Worm (Caenorhabditis elegans) whole organism, L2 larva: ENCODE data around the gene scrm-5.

ENCODE experiments used
- C34F6.9 ChIP-seq: fragments of 150-350 bp; optimal IDR thresholded peaks from 2 replicates; lab custom pipeline; 2014; ENCODE audit warnings: missing biosample characterization, missing genetic modification characterization
- F13H6.1 ChIP-seq: sonication (generic microtip); optimal IDR thresholded peaks from 2 replicates; lab custom pipeline; 2016; ENCODE audit warnings: missing genetic modification characterization, missing compliant biosample characterization
- R02D3.7 ChIP-seq: fragments of 150-350 bp; optimal IDR thresholded peaks from 2 replicates; lab custom pipeline; 2014; ENCODE audit warnings: missing biosample characterization, missing genetic modification characterization
- Y55F3AM.14 ChIP-seq: fragments of 200-800 bp; sonication (Bioruptor generic); optimal IDR thresholded peaks from 2 replicates; lab custom pipeline; 2018; ENCODE audit warnings: mild to moderate bottlenecking, missing genetic modification characterization, missing compliant biosample characterization
- ZK546.5 ChIP-seq: sonication (generic microtip); optimal IDR thresholded peaks from 2 replicates; lab custom pipeline; 2017; ENCODE audit warnings: missing biosample characterization, missing genetic modification characterization
- ama-1 ChIP-seq: fragments of 150-350 bp; optimal IDR thresholded peaks from 2 replicates; lab custom pipeline; 2018; ENCODE audit warnings: inconsistent platforms
- blmp-1 ChIP-seq: sonication (generic microtip); optimal IDR thresholded peaks from 2 replicates; lab custom pipeline; 2017; ENCODE audit warnings: missing genetic modification characterization, mild to moderate bottlenecking, missing compliant biosample characterization, antibody characterized with exemption, moderate library complexity; ENCODE audit not compliant: insufficient read depth
- ceh-16 ChIP-seq: fragments of 150-350 bp; optimal IDR thresholded peaks from 2 replicates; lab custom pipeline; 2014; ENCODE audit warnings: missing biosample characterization, missing genetic modification characterization
- ceh-82 ChIP-seq: fragments of 150-350 bp; optimal IDR thresholded peaks from 2 replicates; lab custom pipeline; 2014; ENCODE audit warnings: missing biosample characterization, missing genetic modification characterization
- dmd-4 ChIP-seq: sonication (generic microtip); optimal IDR thresholded peaks from 2 replicates; lab custom pipeline; 2017; ENCODE audit warnings: missing biosample characterization, missing genetic modification characterization
- egl-27 ChIP-seq: sonication (generic microtip); optimal IDR thresholded peaks from 3 replicates; lab custom pipeline; 2017; ENCODE audit warnings: missing biosample characterization, missing genetic modification reagents, missing genetic modification characterization
- elt-1 ChIP-seq: fragments of 150-350 bp; optimal IDR thresholded peaks from 2 replicates; lab custom pipeline; 2014; ENCODE audit warnings: missing biosample characterization, missing genetic modification characterization
- fos-1 ChIP-seq: fragments of 150-350 bp; optimal IDR thresholded peaks from 2 replicates; lab custom pipeline; 2014; ENCODE audit warnings: missing biosample characterization, missing genetic modification characterization
- gmeb-1 ChIP-seq: fragments of 150-350 bp; optimal IDR thresholded peaks from 2 replicates; lab custom pipeline; 2014; ENCODE audit warnings: missing biosample characterization, missing genetic modification characterization
- lin-11 ChIP-seq: fragments of 150-350 bp; sonication (generic microtip); optimal IDR thresholded peaks from 2 replicates; lab custom pipeline; 2014; ENCODE audit warnings: missing biosample characterization, missing genetic modification characterization, inconsistent platforms, mixed read lengths
- lin-13 ChIP-seq: fragments of 150-350 bp; optimal IDR thresholded peaks from 2 replicates; lab custom pipeline; 2014; ENCODE audit warnings: missing biosample characterization, missing genetic modification reagents, missing genetic modification characterization
- lsy-2 ChIP-seq, 2 experiments: fragments of 150-350 bp in 1 of 2; sonication (generic microtip) in 1 of 2; optimal IDR thresholded peaks; 2 replicates each; lab custom pipeline; 2014 to 2017; ENCODE audit warnings: missing biosample characterization in 2 of 2, missing genetic modification characterization in 2 of 2
- mab-5 ChIP-seq: fragments of 150-350 bp; optimal IDR thresholded peaks from 2 replicates; lab custom pipeline; 2014; ENCODE audit warnings: missing biosample characterization, missing genetic modification characterization
- mbf-1 ChIP-seq: sonication (generic microtip); optimal IDR thresholded peaks from 2 replicates; lab custom pipeline; 2017; ENCODE audit warnings: missing biosample characterization, missing genetic modification characterization
- nhr-10 ChIP-seq: sonication (generic microtip); optimal IDR thresholded peaks from 2 replicates; lab custom pipeline; 2017; ENCODE audit warnings: missing biosample characterization, missing genetic modification characterization
- nhr-11 ChIP-seq: fragments of 150-350 bp; optimal IDR thresholded peaks from 2 replicates; lab custom pipeline; 2014; ENCODE audit warnings: missing biosample characterization, missing genetic modification characterization
- nhr-129 ChIP-seq: fragments of 150-350 bp; optimal IDR thresholded peaks from 2 replicates; lab custom pipeline; 2014; ENCODE audit warnings: missing biosample characterization, missing genetic modification characterization
- nhr-23 ChIP-seq: fragments of 150-350 bp; optimal IDR thresholded peaks from 2 replicates; lab custom pipeline; 2014; ENCODE audit warnings: missing biosample characterization, missing genetic modification reagents, missing genetic modification characterization
- nhr-25 ChIP-seq: fragments of 150-350 bp; sonication (generic microtip); optimal IDR thresholded peaks from 3 replicates; lab custom pipeline; 2014; ENCODE audit warnings: missing biosample characterization, missing genetic modification characterization
- nhr-6 ChIP-seq: fragments of 150-350 bp; optimal IDR thresholded peaks from 2 replicates; lab custom pipeline; 2014; ENCODE audit warnings: missing biosample characterization, missing genetic modification characterization
- nhr-77 ChIP-seq: fragments of 150-350 bp; optimal IDR thresholded peaks from 2 replicates; lab custom pipeline; 2014; ENCODE audit warnings: missing biosample characterization, missing genetic modification characterization
- peb-1 ChIP-seq: fragments of 150-350 bp; optimal IDR thresholded peaks from 2 replicates; lab custom pipeline; 2014; ENCODE audit warnings: missing biosample characterization, missing genetic modification characterization
- sem-4 ChIP-seq: fragments of 150-350 bp; optimal IDR thresholded peaks from 2 replicates; lab custom pipeline; 2014; ENCODE audit warnings: missing biosample characterization, missing genetic modification reagents, missing genetic modification characterization
- skn-1 ChIP-seq: sonication (generic microtip); optimal IDR thresholded peaks from 2 replicates; lab custom pipeline; 2017; ENCODE audit warnings: missing biosample characterization, missing genetic modification characterization
- sma-3 ChIP-seq: sonication (generic microtip); optimal IDR thresholded peaks from 2 replicates; lab custom pipeline; 2016; ENCODE audit warnings: missing genetic modification reagents, missing genetic modification characterization, missing compliant biosample characterization
- sma-9 ChIP-seq, 2 experiments: fragments of 150-350 bp in 1 of 2; sonication (generic microtip) in 1 of 2; optimal IDR thresholded peaks; 2 replicates each; lab custom pipeline; 2014 to 2016; ENCODE audit warnings: missing genetic modification characterization in 2 of 2, mild to moderate bottlenecking in 1 of 2, missing biosample characterization in 1 of 2, missing compliant biosample characterization in 1 of 2, missing genetic modification reagents in 1 of 2, moderate library complexity in 1 of 2
- unc-39 ChIP-seq: fragments of 150-350 bp; optimal IDR thresholded peaks from 2 replicates; lab custom pipeline; 2014; ENCODE audit warnings: missing biosample characterization, missing genetic modification characterization
- unc-62 ChIP-seq: fragments of 150-350 bp; optimal IDR thresholded peaks from 2 replicates; lab custom pipeline; 2014; ENCODE audit warnings: missing biosample characterization, missing genetic modification reagents, missing genetic modification characterization
- ztf-11 ChIP-seq: sonication (generic microtip); optimal IDR thresholded peaks from 2 replicates; lab custom pipeline; 2017; ENCODE audit warnings: missing biosample characterization, missing genetic modification characterization
- ztf-4 ChIP-seq: fragments of 150-350 bp; optimal IDR thresholded peaks from 2 replicates; lab custom pipeline; 2014; ENCODE audit warnings: missing biosample characterization, missing genetic modification characterization

scrm-5 gene

ce11 chrIV:4172242-4172641, 10.0 kb downstream of the scrm-5 start:
- TF ChIP-seq R02D3.7 (tag; lab: Kevin White, UChicago) (no peak), ZK546.5 (no peak), unc-39 (tag; lab: Kevin White, UChicago) (no peak), lsy-2 (tag; optimal IDR thresholded peaks at IDR 0.05; lab: Kevin White, UChicago) (no peak), nhr-129 (tag; lab: Kevin White, UChicago) (no peak), blmp-1 (tag; lab: Kevin White, UChicago) (no peak), nhr-25 (tag; lab: Kevin White, UChicago) (no peak), nhr-6 (tag; lab: Kevin White, UChicago) (no peak), egl-27 (tag; lab: Kevin White, UChicago) (no peak), elt-1 (tag; lab: Kevin White, UChicago) (no peak), sem-4 (tag; lab: Kevin White, UChicago) (no peak), C34F6.9 (tag; lab: Kevin White, UChicago) (no peak), ceh-82 (tag; lab: Kevin White, UChicago) (no peak), dmd-4 (tag; lab: Kevin White, UChicago) (no peak), lin-13 (no peak), peb-1 (tag; lab: Kevin White, UChicago) (no peak), ama-1 (lab: Kevin White, UChicago) (no peak)
- TF ChIP-seq, all 48 proteins: peak for 0

ce11 chrIV:4173789-4174188, 11.6 kb downstream of the scrm-5 start, which contains the start of gene rnp-3:
rnp-3 (plus strand) TSS chrIV:4174089.
- TF ChIP-seq C34F6.9 (tag; lab: Kevin White, UChicago) (no peak), fos-1 (tag; lab: Kevin White, UChicago) (no peak), peb-1 (tag; lab: Kevin White, UChicago) (no peak), ceh-16 (tag; lab: Kevin White, UChicago) (no peak), unc-62 (GFP tag; lab: Kevin White, UChicago) (no peak), mab-5 (no peak), nhr-10 (tag; lab: Kevin White, UChicago) (no peak), sma-9 (GFP tag; optimal IDR thresholded peaks at IDR 0.05; lab: Kevin White, UChicago) (no peak), sma-9 (tag; optimal IDR thresholded peaks at IDR 0.05; lab: Kevin White, UChicago) (no peak), skn-1 (tag; lab: Kevin White, UChicago) (no peak), Y55F3AM.14 (no peak), nhr-23 (tag; lab: Kevin White, UChicago) (no peak), nhr-11 (no peak), lin-11 (tag; lab: Kevin White, UChicago) (no peak), R02D3.7 (tag; lab: Kevin White, UChicago) (no peak), nhr-77 (no peak), ztf-11 (no peak), gmeb-1 (tag; lab: Kevin White, UChicago) (no peak)

- TF ChIP-seq ceh-16 (tag; lab: Kevin White, UChicago) (no peak), lsy-2 (tag; optimal IDR thresholded peaks at IDR 0.05; lab: Kevin White, UChicago) (no peak), unc-62 (GFP tag; lab: Kevin White, UChicago) (no peak), egl-27 (tag; lab: Kevin White, UChicago) (no peak), dmd-4 (tag; lab: Kevin White, UChicago) (no peak), sma-3 (GFP tag; lab: Kevin White, UChicago) (no peak), Y55F3AM.14 (no peak), F13H6.1 (tag; lab: Kevin White, UChicago) (no peak), nhr-6 (tag; lab: Kevin White, UChicago) (no peak), unc-39 (tag; lab: Kevin White, UChicago) (no peak), nhr-23 (tag; lab: Kevin White, UChicago) (no peak), lin-13 (no peak), ceh-82 (tag; lab: Kevin White, UChicago) (no peak), sem-4 (tag; lab: Kevin White, UChicago) (no peak)
Observed at ce11 chrIV:4176088-4176487, 13.9 kb downstream of the scrm-5 start, which contains the start of gene dnj-15. dnj-15 (plus strand) TSS chrIV:4176388.

ce11 chrIV:4176659-4177058, 14.4 kb downstream of the scrm-5 start:
- TF ChIP-seq mbf-1 (tag; lab: Kevin White, UChicago) (no peak), nhr-11 (no peak), lsy-2 (tag; optimal IDR thresholded peaks at IDR 0.05; lab: Kevin White, UChicago) (no peak), nhr-23 (tag; lab: Kevin White, UChicago) (no peak), C34F6.9 (tag; lab: Kevin White, UChicago) (no peak), sma-3 (GFP tag; lab: Kevin White, UChicago) (no peak), ztf-4 (tag; lab: Kevin White, UChicago) (no peak), sma-9 (GFP tag; optimal IDR thresholded peaks at IDR 0.05; lab: Kevin White, UChicago) (no peak), sma-9 (tag; optimal IDR thresholded peaks at IDR 0.05; lab: Kevin White, UChicago) (no peak), ama-1 (lab: Kevin White, UChicago) (no peak), ceh-82 (tag; lab: Kevin White, UChicago) (no peak)
